Worm (Caenorhabditis elegans): Measurements from ENCODE around the gene exl-1.

exl-1 gene

DNA sequence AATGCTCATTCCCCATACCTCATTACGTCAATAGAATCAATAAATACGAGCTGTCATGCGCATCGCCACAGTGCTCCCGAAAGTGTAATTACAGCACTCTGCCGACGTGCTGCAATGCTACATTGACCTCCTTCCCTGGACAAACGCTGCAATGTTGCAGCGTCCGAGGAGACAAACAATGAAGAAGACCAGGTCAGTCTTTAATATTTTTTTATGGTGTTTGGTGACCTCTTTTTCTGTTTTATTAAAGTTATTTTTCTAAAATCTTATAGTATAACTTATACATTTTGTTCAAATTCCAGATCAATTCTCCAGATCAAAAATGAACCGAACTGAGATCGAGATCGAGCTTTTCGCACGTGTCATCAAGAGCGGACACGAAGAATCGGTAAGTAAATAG, 31.8 kb downstream of the exl-1 start, which contains the start of gene sdz-26:
Gene sdz-26 (plus strand): TSS at position 301 of the 400 bp plus-strand sequence.
- no peak for TF ChIP-seq him-1 (tag; optimal IDR thresholded peaks at IDR 0.05)
- no peak for TF ChIP-seq dao-5 (tag; optimal IDR thresholded peaks at IDR 0.05)
- no peak for TF ChIP-seq W03F9.2 (tag; optimal IDR thresholded peaks at IDR 0.05)

DNA sequence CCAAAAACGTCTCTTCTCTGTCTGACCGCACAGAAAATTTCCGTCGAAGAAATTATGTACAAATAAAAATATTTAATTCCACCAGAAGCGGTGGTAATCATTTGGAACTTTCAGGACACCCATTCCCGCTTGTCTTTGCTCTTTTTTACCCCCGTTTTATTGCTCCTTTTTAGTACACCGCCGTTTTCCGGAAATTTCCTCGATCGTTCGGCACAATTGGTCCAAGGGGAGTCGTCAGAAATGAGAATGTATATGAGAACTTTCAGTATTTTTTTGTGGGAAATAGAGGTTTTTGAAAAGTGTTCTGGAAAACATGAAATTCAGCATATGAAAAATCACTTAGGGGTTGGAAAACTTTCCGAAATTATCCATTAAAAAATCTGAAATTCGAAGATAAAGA, 32.5 kb downstream of the exl-1 start:
- no peak for TF ChIP-seq W03F9.2 (tag; optimal IDR thresholded peaks at IDR 0.05)
- TF ChIP-seq him-1 (tag; optimal IDR thresholded peaks at IDR 0.05): no peak
- no peak for TF ChIP-seq dao-5 (tag; optimal IDR thresholded peaks at IDR 0.05)

DNA sequence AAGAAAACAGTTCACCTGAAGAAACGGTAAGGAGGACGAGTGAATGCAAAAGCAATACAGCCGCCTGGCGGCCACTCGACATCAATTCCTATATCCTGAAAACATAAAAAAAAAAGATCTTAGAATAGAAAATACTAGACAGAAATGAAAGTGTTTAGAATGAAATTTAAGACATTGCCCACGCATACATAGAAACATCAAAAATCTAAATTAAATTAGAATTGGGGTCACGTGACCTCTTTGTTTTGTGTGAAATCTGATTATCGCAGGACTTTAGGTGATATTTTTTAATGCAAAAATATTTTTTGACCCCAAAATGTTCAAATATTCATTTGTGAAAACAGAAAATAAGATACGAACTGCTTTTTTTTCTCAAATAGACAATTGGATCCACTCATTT, 35.5 kb downstream of the exl-1 start, which contains the start of gene acr-20:
Gene acr-20 (minus strand): TSS at position 101 of the 400 bp plus-strand sequence.
- TF ChIP-seq dao-5 (tag; optimal IDR thresholded peaks at IDR 0.05) (no peak), W03F9.2 (tag; optimal IDR thresholded peaks at IDR 0.05) (no peak), him-1 (tag; optimal IDR thresholded peaks at IDR 0.05) (no peak)

DNA sequence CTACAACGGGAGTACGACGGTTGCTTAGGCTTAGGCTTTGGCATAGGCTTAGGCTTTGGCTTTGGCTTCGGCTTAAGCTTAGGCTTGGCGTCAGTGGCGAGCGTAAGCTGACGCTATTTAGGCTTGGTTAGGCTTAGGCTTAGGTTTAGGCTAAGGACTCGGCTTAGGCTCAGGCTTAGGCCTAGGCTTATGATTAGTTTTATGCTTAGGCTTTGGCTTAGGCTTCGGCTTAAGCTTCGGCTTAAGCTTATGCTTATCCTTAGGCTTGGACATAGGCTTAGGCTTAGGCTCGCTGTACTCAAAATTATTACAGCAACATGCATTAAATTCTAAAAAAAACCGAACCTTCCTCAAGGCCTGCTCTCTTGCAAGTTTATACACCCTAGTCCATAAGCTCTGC, 38.7 kb downstream of the exl-1 start:
- no peak for TF ChIP-seq W03F9.2 (tag; optimal IDR thresholded peaks at IDR 0.05)
- TF ChIP-seq dao-5 (tag; optimal IDR thresholded peaks at IDR 0.05): no peak
- TF ChIP-seq him-1 (tag; optimal IDR thresholded peaks at IDR 0.05): no peak

DNA sequence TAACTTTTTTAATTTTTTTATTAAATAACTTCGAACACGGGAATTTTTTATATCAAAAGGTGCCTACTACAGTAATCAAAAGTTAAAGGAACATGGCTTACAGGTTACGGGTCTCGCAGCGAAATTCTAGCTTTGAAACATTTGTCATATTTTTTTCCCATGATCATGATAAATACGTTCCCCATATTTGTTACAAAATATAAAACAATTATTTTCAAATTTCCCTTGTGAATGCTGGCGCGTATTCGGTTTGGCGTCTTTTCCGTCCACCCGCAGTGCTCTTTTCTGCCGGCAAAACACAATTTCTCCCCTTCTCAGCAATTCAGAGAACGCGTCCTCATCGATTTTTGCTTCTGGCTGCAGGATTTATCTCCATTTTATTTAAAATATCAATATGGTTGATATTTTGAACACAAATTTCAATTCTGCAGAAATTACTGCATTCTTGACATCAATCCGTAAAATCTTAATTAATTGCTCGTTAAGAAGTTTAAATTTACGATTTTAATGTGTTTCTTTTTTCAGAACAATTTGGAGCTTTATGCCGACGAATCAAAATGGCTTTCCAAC, 48.0 kb downstream of the exl-1 start, which contains the start of gene imb-2:
Gene imb-2 (plus strand): TSS at position 520 of the 570 bp plus-strand sequence.
- TF ChIP-seq dao-5 (tag; optimal IDR thresholded peaks at IDR 0.05) (no peak), W03F9.2 (tag; optimal IDR thresholded peaks at IDR 0.05) (peak; percentile 60), him-1 (tag; optimal IDR thresholded peaks at IDR 0.05) (no peak)

All from whole organism, L4/young adult.